Worm (Caenorhabditis elegans): Measurements from ENCODE around the gene sdz-15.

sdz-15 gene

DNA sequence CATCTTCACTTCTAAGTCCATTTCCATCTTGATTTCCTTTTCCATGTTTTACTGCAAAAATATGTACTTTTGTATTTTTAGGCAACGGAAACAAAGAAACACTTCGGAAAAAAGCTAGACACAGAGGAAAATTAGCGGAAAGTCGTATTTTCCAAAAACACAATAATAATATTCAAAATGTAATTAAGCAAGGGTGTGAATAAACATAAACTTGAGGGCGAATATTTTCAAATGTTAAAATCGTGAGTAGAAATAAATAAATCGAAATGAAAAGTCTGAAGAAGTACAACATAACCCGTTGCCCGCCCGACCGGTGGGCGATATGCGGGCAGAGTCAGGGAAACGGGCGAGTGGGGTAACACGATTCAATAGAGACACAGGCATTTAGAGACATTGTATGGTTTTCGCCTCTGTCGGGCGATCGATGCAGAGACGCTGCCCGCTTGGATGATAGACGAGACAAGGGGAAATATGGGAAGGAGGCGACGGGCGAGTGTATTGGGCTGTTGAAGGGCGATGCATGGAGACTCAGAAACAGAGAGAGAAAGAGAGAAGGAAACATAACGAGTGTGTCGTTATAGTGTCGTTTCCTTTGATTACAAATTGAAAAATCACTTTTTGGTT, 38.8 kb downstream of the sdz-15 start, which contains the start of gene C09E7.4:
TSS of gene C09E7.4 (minus strand) at position 51 of the 624 bp plus-strand sequence.
- TF ChIP-seq ceh-9 (tag; optimal IDR thresholded peaks at IDR 0.05) (no peak), hlh-6 (tag; optimal IDR thresholded peaks at IDR 0.05) (peak; percentile 72), nhr-232 (tag; optimal IDR thresholded peaks at IDR 0.05) (no peak), lim-6 (tag; optimal IDR thresholded peaks at IDR 0.05) (no peak), ceh-31 (tag; optimal IDR thresholded peaks at IDR 0.05) (peak; percentile 84), sox-4 (tag; optimal IDR thresholded peaks at IDR 0.05) (peak; percentile 29), ref-2 (tag; optimal IDR thresholded peaks at IDR 0.05) (no peak), T23F11.4 (GFP tag; optimal IDR thresholded peaks at IDR 0.05) (peak; percentile 48), hlh-30 (tag; optimal IDR thresholded peaks at IDR 0.05; ENCODE audit: insufficient read depth) (no peak), K09A11.1 (tag; optimal IDR thresholded peaks at IDR 0.05; ENCODE audit: insufficient read depth) (no peak), F13H6.1 (tag; optimal IDR thresholded peaks at IDR 0.05) (peak; percentile 8), ahr-1 (tag; optimal IDR thresholded peaks at IDR 0.05) (no peak), madf-2 (tag; optimal IDR thresholded peaks at IDR 0.05) (no peak), hlh-15 (tag; optimal IDR thresholded peaks at IDR 0.05) (no peak), elt-2 (tag; optimal IDR thresholded peaks at IDR 0.05) (peak; percentile 29), ceh-18 (tag; optimal IDR thresholded peaks at IDR 0.05) (no peak), ama-1 (optimal IDR thresholded peaks at IDR 0.05) (no peak), ceh-48 (tag; optimal IDR thresholded peaks at IDR 0.05) (peak; percentile 76), fkh-10 (GFP tag; optimal IDR thresholded peaks at IDR 0.05) (no peak), ceh-45 (GFP tag; IDR thresholded peaks at IDR 0.05) (no peak), ztf-16 (tag; optimal IDR thresholded peaks at IDR 0.05) (no peak), ceh-30 (tag; optimal IDR thresholded peaks at IDR 0.05) (no peak), ceh-34 (tag; optimal IDR thresholded peaks at IDR 0.05) (peak; percentile 68), Y22D7AL.16 (tag; optimal IDR thresholded peaks at IDR 0.05) (no peak), elt-4 (tag; optimal IDR thresholded peaks at IDR 0.05) (no peak), tbx-2 (tag; optimal IDR thresholded peaks at IDR 0.05) (peak; percentile 84), unc-3 (GFP tag; conservative IDR thresholded peaks at IDR 0.05) (no peak), unc-3 (tag; optimal IDR thresholded peaks at IDR 0.05) (no peak), ets-4 (tag; optimal IDR thresholded peaks at IDR 0.05) (peak; percentile 16), pat-9 (tag; optimal IDR thresholded peaks at IDR 0.05) (no peak), fkh-6 (tag; optimal IDR thresholded peaks at IDR 0.05) (no peak), dmd-4 (tag; optimal IDR thresholded peaks at IDR 0.05; ENCODE audit: borderline replicate concordance) (peak; percentile 30), ttx-3 (tag; optimal IDR thresholded peaks at IDR 0.05) (no peak), nfya-1 (tag; optimal IDR thresholded peaks at IDR 0.05) (peak; percentile 71), mec-3 (tag; optimal IDR thresholded peaks at IDR 0.05; ENCODE audit: borderline replicate concordance) (peak; percentile 36), unc-42 (tag; optimal IDR thresholded peaks at IDR 0.05) (peak; percentile 68), eyg-1 (tag; optimal IDR thresholded peaks at IDR 0.05) (no peak), syd-9 (tag; optimal IDR thresholded peaks at IDR 0.05) (peak; percentile 55), sdc-2 (tag; optimal IDR thresholded peaks at IDR 0.05) (peak; percentile 59), che-1 (tag; optimal IDR thresholded peaks at IDR 0.05) (peak; percentile 8), unc-55 (GFP tag; optimal IDR thresholded peaks at IDR 0.05) (peak; percentile 94), rnt-1 (tag; optimal IDR thresholded peaks at IDR 0.05) (peak; percentile 46), C08G9.2 (tag; optimal IDR thresholded peaks at IDR 0.05) (peak; percentile 51), hlh-8 (tag; optimal IDR thresholded peaks at IDR 0.05) (peak; percentile 37), hlh-13 (GFP tag; optimal IDR thresholded peaks at IDR 0.05) (no peak), sox-2 (GFP tag; IDR thresholded peaks at IDR 0.05) (no peak), nhr-11 (tag; optimal IDR thresholded peaks at IDR 0.05) (no peak), ceh-2 (tag; optimal IDR thresholded peaks at IDR 0.05) (peak; percentile 64), pag-3 (tag; optimal IDR thresholded peaks at IDR 0.05; ENCODE audit: borderline replicate concordance) (peak; percentile 26), pax-1 (tag; optimal IDR thresholded peaks at IDR 0.05) (no peak), gmeb-2 (tag; optimal IDR thresholded peaks at IDR 0.05) (no peak), K02D7.2 (tag; optimal IDR thresholded peaks at IDR 0.05) (no peak), ceh-19 (GFP tag; optimal IDR thresholded peaks at IDR 0.05) (no peak)

Measured in whole organism, late embryonic.